Worm (Caenorhabditis elegans) whole organism, L4 larva: ENCODE measurements around the gene lys-2.

Experiments
- D1046.2 ChIP-seq: fragments of 200-800 bp; sonication (Bioruptor generic); IDR thresholded peaks from 2 replicates; pipeline ENCODE4 v1.3.6; 2022; ENCODE audit warnings: missing genetic modification characterization, missing compliant biosample characterization
- F10B5.3 ChIP-seq: sonication (generic microtip); optimal IDR thresholded peaks from 2 replicates; lab custom pipeline; 2016; ENCODE audit warnings: mild to moderate bottlenecking, missing genetic modification characterization, missing compliant biosample characterization
- F26F4.8 ChIP-seq: fragments of 200-800 bp; sonication (Bioruptor generic); conservative IDR thresholded peaks from 2 replicates; pipeline ENCODE4 v1.3.6; 2022; ENCODE audit warnings: missing genetic modification characterization, missing compliant biosample characterization
- F37D6.2 ChIP-seq: sonication (generic microtip); optimal IDR thresholded peaks from 2 replicates; lab custom pipeline; 2016; ENCODE audit warnings: mild to moderate bottlenecking, missing genetic modification characterization, missing compliant biosample characterization
- R02D3.7 ChIP-seq: fragments of 150-350 bp; sonication (generic microtip); optimal IDR thresholded peaks from 3 replicates; lab custom pipeline; 2014; ENCODE audit warnings: missing biosample characterization, missing genetic modification characterization
- Y48G9A.11 ChIP-seq: fragments of 200-800 bp; sonication (Bioruptor generic); IDR thresholded peaks from 2 replicates; pipeline ENCODE4 v1.3.6; 2022; ENCODE audit warnings: missing genetic modification reagents, missing genetic modification characterization, missing compliant biosample characterization
- Y5F2A.4 ChIP-seq: fragments of 200-800 bp; sonication (Bioruptor generic); optimal IDR thresholded peaks from 2 replicates; lab custom pipeline; 2018; ENCODE audit warnings: mild to moderate bottlenecking, missing genetic modification characterization, missing compliant biosample characterization
- ZK337.2 ChIP-seq: fragments of 200-800 bp; sonication (Bioruptor generic); IDR thresholded peaks from 2 replicates; pipeline ENCODE4 v1.3.6; 2022; ENCODE audit warnings: missing genetic modification reagents, missing genetic modification characterization, missing compliant biosample characterization
- ZK546.5 ChIP-seq, 2 experiments: sonication (generic microtip); optimal IDR thresholded peaks; 2 replicates each; lab custom pipeline; 2017; ENCODE audit warnings: missing biosample characterization in 2 of 2, missing genetic modification characterization in 2 of 2
- aha-1 ChIP-seq: fragments of 150-350 bp; peaks from one replicate; lab custom pipeline; 2014; ENCODE audit warnings: missing biosample characterization, missing genetic modification characterization
- arid-1 ChIP-seq: fragments of 200-800 bp; sonication (Bioruptor generic); conservative IDR thresholded peaks from 2 replicates; pipeline ENCODE4 v1.3.6; 2022; ENCODE audit warnings: missing genetic modification reagents, missing genetic modification characterization, missing compliant biosample characterization
- ceh-20 ChIP-seq: fragments of 200-800 bp; sonication (Bioruptor generic); IDR thresholded peaks from 2 replicates; pipeline ENCODE4 v1.3.6; 2022; ENCODE audit warnings: missing genetic modification reagents, missing genetic modification characterization, missing compliant biosample characterization
- ceh-28 ChIP-seq: fragments of 150-350 bp; optimal IDR thresholded peaks from 2 replicates; lab custom pipeline; 2014; ENCODE audit warnings: missing biosample characterization, missing genetic modification reagents, missing genetic modification characterization
- ceh-44 ChIP-seq: fragments of 200-800 bp; sonication (Bioruptor generic); IDR thresholded peaks from 2 replicates; pipeline ENCODE4 v1.3.6; 2022; ENCODE audit warnings: missing genetic modification reagents, missing genetic modification characterization, missing compliant biosample characterization
- ceh-82 ChIP-seq: sonication (generic microtip); optimal IDR thresholded peaks from 2 replicates; lab custom pipeline; 2017; ENCODE audit warnings: missing biosample characterization, missing genetic modification characterization
- daf-16 ChIP-seq, 3 experiments: sonication (generic microtip); optimal IDR thresholded peaks; 2 replicates each; lab custom pipeline; 2016 to 2017; ENCODE audit warnings: missing genetic modification characterization in 3 of 3, missing genetic modification reagents in 3 of 3, mild to moderate bottlenecking in 2 of 3, missing compliant biosample characterization in 2 of 3, missing biosample characterization in 1 of 3, moderate library complexity in 1 of 3
- daf-19 ChIP-seq: fragments of 200-800 bp; sonication (Bioruptor generic); conservative IDR thresholded peaks from 2 replicates; pipeline ENCODE4 v1.3.6; 2022; ENCODE audit warnings: missing genetic modification characterization, missing compliant biosample characterization
- dmd-6 ChIP-seq: fragments of 200-800 bp; sonication (Bioruptor generic); IDR thresholded peaks from 2 replicates; pipeline ENCODE4 v1.3.6; 2022; ENCODE audit warnings: missing genetic modification reagents, missing genetic modification characterization, missing compliant biosample characterization
- dmd-8 ChIP-seq: fragments of 200-800 bp; sonication (Bioruptor generic); IDR thresholded peaks from 2 replicates; pipeline ENCODE4 v1.3.6; 2022; ENCODE audit warnings: missing genetic modification characterization, missing compliant biosample characterization
- duxl-1 ChIP-seq: sonication (generic microtip); optimal IDR thresholded peaks from 2 replicates; lab custom pipeline; 2016; ENCODE audit warnings: mild to moderate bottlenecking, missing genetic modification characterization, moderate library complexity, missing compliant biosample characterization; ENCODE audit not compliant: poor library complexity
- dve-1 ChIP-seq: sonication (generic microtip); optimal IDR thresholded peaks from 2 replicates; lab custom pipeline; 2017; ENCODE audit warnings: antibody characterized with exemption, mild to moderate bottlenecking, missing genetic modification characterization, missing compliant biosample characterization; ENCODE audit not compliant: insufficient read depth
- fkh-10 ChIP-seq: fragments of 150-350 bp; optimal IDR thresholded peaks from 2 replicates; lab custom pipeline; 2014; ENCODE audit warnings: missing biosample characterization, missing genetic modification reagents, missing genetic modification characterization
- fos-1 ChIP-seq: fragments of 150-350 bp; optimal IDR thresholded peaks from 2 replicates; lab custom pipeline; 2014; ENCODE audit warnings: missing biosample characterization, missing genetic modification characterization
- gei-8 ChIP-seq: fragments of 200-800 bp; sonication (Bioruptor generic); optimal IDR thresholded peaks from 2 replicates; lab custom pipeline; 2018; ENCODE audit warnings: mild to moderate bottlenecking, missing genetic modification characterization, missing compliant biosample characterization
- hif-1 ChIP-seq, 2 experiments: sonication (generic microtip); optimal IDR thresholded peaks; 2 replicates each; lab custom pipeline; 2016 to 2017; ENCODE audit warnings: missing compliant biosample characterization in 2 of 2, missing genetic modification characterization in 2 of 2, missing genetic modification reagents in 2 of 2, missing genotype in 2 of 2, mild to moderate bottlenecking in 1 of 2
- jun-1 ChIP-seq: fragments of 150-350 bp; optimal IDR thresholded peaks from 2 replicates; lab custom pipeline; 2014; ENCODE audit warnings: missing biosample characterization, missing genetic modification reagents, missing genetic modification characterization
- lin-1 ChIP-seq: fragments of 200-800 bp; sonication (Bioruptor generic); IDR thresholded peaks from 2 replicates; pipeline ENCODE4 v1.3.6; 2022; ENCODE audit warnings: missing genetic modification reagents, missing genetic modification characterization, missing compliant biosample characterization
- lin-29 ChIP-seq: fragments of 200-800 bp; sonication (Bioruptor generic); IDR thresholded peaks from 2 replicates; pipeline ENCODE4 v1.3.6; 2022; ENCODE audit warnings: missing genetic modification reagents, missing genetic modification characterization, missing compliant biosample characterization
- lin-38 ChIP-seq: fragments of 200-800 bp; sonication (Bioruptor generic); IDR thresholded peaks from 2 replicates; pipeline ENCODE4 v1.3.6; 2022; ENCODE audit warnings: missing genetic modification reagents, missing genetic modification characterization, missing compliant biosample characterization
- lsy-2 ChIP-seq, 2 experiments: fragments of 150-350 bp in 1 of 2; sonication (generic microtip) in 1 of 2; optimal IDR thresholded peaks; 2 replicates each; lab custom pipeline; 2014 to 2017; ENCODE audit warnings: missing biosample characterization in 2 of 2, missing genetic modification characterization in 2 of 2
- madf-9 ChIP-seq: fragments of 200-800 bp; sonication (Bioruptor generic); conservative IDR thresholded peaks from 2 replicates; pipeline ENCODE4 v1.3.6; 2022; ENCODE audit warnings: missing genetic modification reagents, missing genetic modification characterization, missing compliant biosample characterization
- mes-2 ChIP-seq: sonication (generic microtip); optimal IDR thresholded peaks from 2 replicates; lab custom pipeline; 2016; ENCODE audit warnings: missing genotype, mild to moderate bottlenecking, missing genetic modification characterization, missing compliant biosample characterization; ENCODE audit not compliant: poor library complexity, severe bottlenecking
- mxl-2 ChIP-seq: fragments of 200-800 bp; sonication (Bioruptor generic); conservative IDR thresholded peaks from 2 replicates; pipeline ENCODE4 v1.3.6; 2022; ENCODE audit warnings: missing genetic modification reagents, missing genetic modification characterization, missing compliant biosample characterization
- mxl-3 ChIP-seq: fragments of 200-800 bp; sonication (Bioruptor generic); optimal IDR thresholded peaks from 2 replicates; lab custom pipeline; 2018; ENCODE audit warnings: mild to moderate bottlenecking, missing genetic modification characterization, missing compliant biosample characterization
- nhr-111 ChIP-seq: fragments of 200-800 bp; sonication (Bioruptor generic); optimal IDR thresholded peaks from 2 replicates; lab custom pipeline; 2018; ENCODE audit warnings: mild to moderate bottlenecking, missing genetic modification characterization, missing compliant biosample characterization
- nhr-28 ChIP-seq: fragments of 150-350 bp; optimal IDR thresholded peaks from 2 replicates; lab custom pipeline; 2014; ENCODE audit warnings: missing biosample characterization, missing genetic modification characterization
- nhr-6 ChIP-seq: fragments of 150-350 bp; optimal IDR thresholded peaks from 2 replicates; lab custom pipeline; 2014; ENCODE audit warnings: missing biosample characterization, missing genetic modification characterization
- pha-4 ChIP-seq, 2 experiments: fragments of 150-350 bp in 1 of 2; fragments of 200-800 bp in 1 of 2; sonication (Bioruptor generic) in 1 of 2; IDR thresholded peaks in 1 of 2; optimal IDR thresholded peaks in 1 of 2; 2 replicates each; pipeline versions ENCODE4 v1.3.6 to Lab custom; 2014 to 2022; ENCODE audit warnings: missing genetic modification characterization in 2 of 2, missing genetic modification reagents in 2 of 2, missing biosample characterization in 1 of 2, missing compliant biosample characterization in 1 of 2
- php-3 ChIP-seq: fragments of 200-800 bp; sonication (Bioruptor generic); IDR thresholded peaks from 2 replicates; pipeline ENCODE4 v1.3.6; 2022; ENCODE audit warnings: missing genetic modification reagents, missing genetic modification characterization, missing compliant biosample characterization
- pqm-1 ChIP-seq: sonication (generic microtip); optimal IDR thresholded peaks from 2 replicates; lab custom pipeline; 2017; ENCODE audit warnings: missing biosample characterization, missing genetic modification characterization
- rbr-2 ChIP-seq: sonication (generic microtip); optimal IDR thresholded peaks from 2 replicates; lab custom pipeline; 2016; ENCODE audit warnings: missing genotype, missing genetic modification characterization, missing compliant biosample characterization
- saeg-2 ChIP-seq: fragments of 200-800 bp; sonication (Bioruptor generic); IDR thresholded peaks from 2 replicates; pipeline ENCODE4 v1.3.6; 2022; ENCODE audit warnings: missing genetic modification reagents, missing genetic modification characterization, missing compliant biosample characterization
- skn-1 ChIP-seq: fragments of 150-350 bp; optimal IDR thresholded peaks from 2 replicates; lab custom pipeline; 2014; ENCODE audit warnings: missing biosample characterization, missing genetic modification characterization
- snpc-4 ChIP-seq: fragments of 150-350 bp; optimal IDR thresholded peaks from 2 replicates; lab custom pipeline; 2014; ENCODE audit warnings: missing biosample characterization, missing genetic modification characterization
- spr-1 ChIP-seq: sonication (generic microtip); optimal IDR thresholded peaks from 2 replicates; lab custom pipeline; 2016; ENCODE audit warnings: mild to moderate bottlenecking, missing genetic modification characterization, missing compliant biosample characterization
- tra-1 ChIP-seq: fragments of 200-800 bp; sonication (Bioruptor generic); IDR thresholded peaks from 2 replicates; pipeline ENCODE4 v1.3.6; 2022; ENCODE audit warnings: missing genetic modification reagents, missing genetic modification characterization, missing compliant biosample characterization
- unc-62 ChIP-seq, 3 experiments: fragments of 150-350 bp in 1 of 3; sonication (generic microtip); optimal IDR thresholded peaks in 2 of 3; peaks in 1 of 3; 1 replicate in 1 of 3; 2 replicates in 2 of 3; lab custom pipeline; 2014 to 2017; ENCODE audit warnings: missing biosample characterization in 3 of 3, missing genetic modification characterization in 3 of 3, missing genetic modification reagents in 3 of 3, missing genotype in 1 of 3
- vab-7 ChIP-seq: fragments of 200-800 bp; sonication (Bioruptor generic); IDR thresholded peaks from 2 replicates; pipeline ENCODE4 v1.3.6; 2022; ENCODE audit warnings: missing genetic modification reagents, missing genetic modification characterization, missing compliant biosample characterization
- zip-11 ChIP-seq: fragments of 200-800 bp; sonication (Bioruptor generic); IDR thresholded peaks from 2 replicates; pipeline ENCODE4 v1.3.6; 2022; ENCODE audit warnings: missing genetic modification characterization, missing compliant biosample characterization
- ztf-11 ChIP-seq: fragments of 150-350 bp; optimal IDR thresholded peaks from 2 replicates; lab custom pipeline; 2014; ENCODE audit warnings: missing biosample characterization, missing genetic modification characterization

The lys-2 gene

ce11 chrV:10281374-10281773, at the start of gene lys-2:
TSS of gene lys-2 (minus strand) at chrV:10281474.
- TF ChIP-seq pha-4 (GFP tag; IDR thresholded peaks at IDR 0.05; lab: Robert Waterston, UW) (no peak), pha-4 (tag; optimal IDR thresholded peaks at IDR 0.05; lab: Kevin White, UChicago) (no peak), tra-1 (GFP tag; lab: Robert Waterston, UW) (no peak), ceh-28 (tag; lab: Kevin White, UChicago) (no peak), D1046.2 (no peak), hif-1 (tag; optimal IDR thresholded peaks at IDR 0.05; lab: Kevin White, UChicago) (no peak), Y5F2A.4 (GFP tag; lab: Kevin White, UChicago) (no peak), F10B5.3 (tag; lab: Kevin White, UChicago) (no peak), nhr-6 (tag; lab: Kevin White, UChicago) (peak; percentile 42), gei-8 (GFP tag; lab: Kevin White, UChicago) (no peak), F37D6.2 (tag; lab: Kevin White, UChicago) (no peak), madf-9 (GFP tag; lab: Robert Waterston, UW) (no peak), ceh-20 (no peak), fkh-10 (GFP tag; lab: Kevin White, UChicago) (no peak), R02D3.7 (tag; lab: Kevin White, UChicago) (no peak), nhr-28 (tag; lab: Kevin White, UChicago) (peak; percentile 82), lsy-2 (tag; optimal IDR thresholded peaks at IDR 0.05; lab: Kevin White, UChicago) (no peak), lin-1 (GFP tag; lab: Robert Waterston, UW) (0 out of 2 replicates have a peak, but pooled peaks have one; percentile 32), ceh-82 (no peak), skn-1 (tag; lab: Kevin White, UChicago) (no peak), zip-11 (no peak), saeg-2 (no peak), jun-1 (tag; lab: Kevin White, UChicago) (no peak), nhr-111 (GFP tag; lab: Kevin White, UChicago) (no peak), dve-1 (tag; lab: Kevin White, UChicago) (peak; percentile 39), aha-1 (tag; lab: Kevin White, UChicago) (peak; percentile 29), unc-62 (GFP tag; optimal IDR thresholded peaks at IDR 0.05 in 1 of 2; lab: Kevin White, UChicago) (no peak), unc-62 (tag; optimal IDR thresholded peaks at IDR 0.05; lab: Kevin White, UChicago) (no peak), ceh-44 (no peak), pqm-1 (peak; percentile 88), lin-38 (no peak), spr-1 (tag; lab: Kevin White, UChicago) (no peak), daf-16 (GFP tag; optimal IDR thresholded peaks at IDR 0.05; lab: Kevin White, UChicago) (no peak), daf-16 (tag; optimal IDR thresholded peaks at IDR 0.05; lab: Kevin White, UChicago) (peak; percentile 94), snpc-4 (tag; lab: Kevin White, UChicago) (no peak), ztf-11 (no peak), vab-7 (GFP tag; lab: Robert Waterston, UW) (no peak), daf-19 (GFP tag; lab: Robert Waterston, UW) (no peak), mxl-2 (GFP tag; lab: Robert Waterston, UW) (no peak), php-3 (GFP tag; lab: Robert Waterston, UW) (no peak), duxl-1 (tag; lab: Kevin White, UChicago) (no peak), lin-29 (GFP tag; lab: Robert Waterston, UW) (no peak), ZK546.5 (tag; optimal IDR thresholded peaks at IDR 0.05; lab: Kevin White, UChicago) (no peak), rbr-2 (tag; lab: Kevin White, UChicago) (no peak), mes-2 (tag; lab: Kevin White, UChicago) (no peak), dmd-6 (GFP tag; lab: Robert Waterston, UW) (peak; percentile 80), dmd-8 (GFP tag; lab: Robert Waterston, UW) (no peak), arid-1 (GFP tag; lab: Robert Waterston, UW) (no peak), ZK337.2 (GFP tag; lab: Robert Waterston, UW) (no peak), fos-1 (no peak), F26F4.8 (GFP tag; lab: Robert Waterston, UW) (no peak), mxl-3 (GFP tag; lab: Kevin White, UChicago) (no peak), Y48G9A.11 (GFP tag; lab: Robert Waterston, UW) (no peak)
